Fruit fly (Drosophila melanogaster) whole organism, pupa: ENCODE data around the gene CG6330.
A peak's percentile ranks its signal among the peaks of the same experiment; 100 is the strongest.

Experiments
- CG10348 ChIP-seq: fragments of 200-800 bp; sonication (Bioruptor generic); IDR thresholded peaks from 2 replicates; pipeline ENCODE4 v1.3.6; 2022; ENCODE audit warnings: missing biosample characterization, missing genetic modification characterization
- CG12605 ChIP-seq: fragments of 200-800 bp; sonication (Bioruptor generic); IDR thresholded peaks from 2 replicates; pipeline ENCODE4 v1.3.6; 2022; ENCODE audit warnings: missing biosample characterization, missing genetic modification characterization
- CG13204 ChIP-seq: fragments of 200-800 bp; sonication (Bioruptor generic); optimal IDR thresholded peaks from 2 replicates; lab custom pipeline; 2018; ENCODE audit warnings: missing biosample characterization, mild to moderate bottlenecking, missing genetic modification characterization, moderate library complexity
- CG14655 ChIP-seq: fragments of 200-800 bp; sonication (Bioruptor generic); optimal IDR thresholded peaks from 3 replicates; lab custom pipeline; 2017; ENCODE audit warnings: mild to moderate bottlenecking, missing biosample characterization, missing genetic modification reagents, missing genetic modification characterization
- CG15710 ChIP-seq: fragments of 200-800 bp; sonication (Bioruptor generic); optimal IDR thresholded peaks from 2 replicates; lab custom pipeline; 2018; ENCODE audit warnings: missing biosample characterization, mild to moderate bottlenecking, missing genetic modification characterization, moderate library complexity
- CG17806 ChIP-seq: fragments of 200-800 bp; sonication (Bioruptor generic); optimal IDR thresholded peaks from 2 replicates; lab custom pipeline; 2018; ENCODE audit warnings: missing biosample characterization, mild to moderate bottlenecking, missing genetic modification characterization, moderate library complexity
- CG32121 ChIP-seq: fragments of 200-800 bp; sonication (Bioruptor generic); IDR thresholded peaks from 2 replicates; pipeline ENCODE4 v1.3.6; 2022; ENCODE audit warnings: missing biosample characterization, missing genetic modification characterization
- CG34367 ChIP-seq: fragments of 200-800 bp; sonication (Bioruptor generic); optimal IDR thresholded peaks from 2 replicates; lab custom pipeline; 2018; ENCODE audit warnings: missing biosample characterization, mild to moderate bottlenecking, missing genetic modification characterization
- CG4496 ChIP-seq: fragments of 200-800 bp; sonication (Bioruptor generic); IDR thresholded peaks from 3 replicates; pipeline ENCODE4 v1.3.6; 2022; ENCODE audit warnings: missing biosample characterization, missing genetic modification characterization
- CG8159 ChIP-seq: fragments of 200-800 bp; sonication (Bioruptor generic); optimal IDR thresholded peaks from 3 replicates; lab custom pipeline; 2018; ENCODE audit warnings: missing biosample characterization, mild to moderate bottlenecking, missing genetic modification characterization, moderate library complexity
- CG8301 ChIP-seq: fragments of 200-800 bp; sonication (Bioruptor generic); optimal IDR thresholded peaks from 2 replicates; lab custom pipeline; 2018; ENCODE audit warnings: missing biosample characterization, mild to moderate bottlenecking, missing genetic modification characterization
- CG9948 ChIP-seq: fragments of 200-800 bp; sonication (Bioruptor generic); optimal IDR thresholded peaks from 2 replicates; lab custom pipeline; 2018; ENCODE audit warnings: missing biosample characterization, mild to moderate bottlenecking, missing genetic modification characterization, moderate library complexity
- D1 ChIP-seq: fragments of 200-800 bp; sonication (Bioruptor generic); optimal IDR thresholded peaks from 2 replicates; lab custom pipeline; 2018; ENCODE audit warnings: missing biosample characterization, mild to moderate bottlenecking, missing genetic modification characterization, moderate library complexity
- EcR ChIP-seq: fragments of 200-800 bp; sonication (Bioruptor generic); optimal IDR thresholded peaks from 3 replicates; lab custom pipeline; 2019; ENCODE audit warnings: missing biosample characterization, missing genetic modification characterization, mild to moderate bottlenecking, moderate library complexity, missing genetic modification reagents
- Ets98B ChIP-seq: fragments of 200-800 bp; sonication (Bioruptor generic); IDR thresholded peaks from 2 replicates; pipeline ENCODE4 v1.3.6; 2022; ENCODE audit warnings: missing biosample characterization, missing genetic modification characterization
- Pif1A ChIP-seq: fragments of 200-800 bp; sonication (Bioruptor generic); optimal IDR thresholded peaks from 3 replicates; lab custom pipeline; 2016; ENCODE audit warnings: missing biosample characterization, missing genetic modification characterization
- Pif1B ChIP-seq: fragments of 200-800 bp; sonication (Bioruptor generic); optimal IDR thresholded peaks from 3 replicates; lab custom pipeline; 2016; ENCODE audit warnings: missing biosample characterization, missing genetic modification characterization
- Snoo ChIP-seq: fragments of 200-800 bp; sonication (Bioruptor generic); optimal IDR thresholded peaks from 3 replicates; lab custom pipeline; 2017; ENCODE audit warnings: missing biosample characterization, mild to moderate bottlenecking, missing genetic modification characterization, inconsistent platforms
- fd96Ca ChIP-seq: fragments of 200-800 bp; sonication (Bioruptor generic); IDR thresholded peaks from 3 replicates; pipeline ENCODE4 v1.3.6; 2022; ENCODE audit warnings: missing biosample characterization, missing genetic modification characterization
- gl ChIP-seq: fragments of 200-800 bp; sonication (Bioruptor generic); optimal IDR thresholded peaks from 2 replicates; lab custom pipeline; 2018; ENCODE audit warnings: missing biosample characterization, mild to moderate bottlenecking, missing genetic modification characterization
- rn ChIP-seq: fragments of 200-800 bp; sonication (Bioruptor generic); IDR thresholded peaks from 2 replicates; pipeline ENCODE4 v1.3.6; 2022; ENCODE audit warnings: missing biosample characterization, missing genetic modification characterization

Gene CG6330

DNA sequence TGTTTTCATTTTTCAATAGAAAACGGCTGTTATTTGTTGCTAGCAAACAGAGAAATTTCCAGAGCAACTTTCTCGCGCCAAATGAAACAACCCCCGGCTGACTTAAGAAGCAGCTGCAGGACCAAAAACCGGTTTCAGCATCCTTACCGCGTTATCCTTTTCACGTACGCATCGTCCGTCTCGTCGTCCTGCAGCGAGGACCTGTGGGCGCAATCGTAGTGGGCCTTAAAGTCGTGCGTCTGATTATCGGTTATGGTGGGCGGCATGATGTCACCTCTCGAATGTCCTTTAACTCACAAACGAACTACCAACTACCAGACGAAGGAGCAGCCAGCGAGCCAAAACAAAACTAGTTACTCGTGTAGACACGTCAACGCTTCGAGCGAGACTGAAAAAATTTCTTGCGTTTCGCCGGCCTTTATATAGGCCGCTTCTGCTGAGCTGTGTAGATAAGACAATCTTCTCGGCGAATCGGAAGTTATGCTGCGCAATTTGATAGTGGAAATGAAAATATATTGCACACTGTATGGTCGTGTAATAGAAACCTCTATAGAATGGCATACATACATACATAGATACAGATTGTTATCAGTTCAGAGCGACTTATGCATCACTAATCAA, 5.3 kb downstream of the CG6330 start:
- TF ChIP-seq Snoo (tag; lab: Kevin White, UChicago): no peak
- no peak for TF ChIP-seq gl (tag; lab: Kevin White, UChicago)
- TF ChIP-seq, all 21 proteins: peak for 0

DNA sequence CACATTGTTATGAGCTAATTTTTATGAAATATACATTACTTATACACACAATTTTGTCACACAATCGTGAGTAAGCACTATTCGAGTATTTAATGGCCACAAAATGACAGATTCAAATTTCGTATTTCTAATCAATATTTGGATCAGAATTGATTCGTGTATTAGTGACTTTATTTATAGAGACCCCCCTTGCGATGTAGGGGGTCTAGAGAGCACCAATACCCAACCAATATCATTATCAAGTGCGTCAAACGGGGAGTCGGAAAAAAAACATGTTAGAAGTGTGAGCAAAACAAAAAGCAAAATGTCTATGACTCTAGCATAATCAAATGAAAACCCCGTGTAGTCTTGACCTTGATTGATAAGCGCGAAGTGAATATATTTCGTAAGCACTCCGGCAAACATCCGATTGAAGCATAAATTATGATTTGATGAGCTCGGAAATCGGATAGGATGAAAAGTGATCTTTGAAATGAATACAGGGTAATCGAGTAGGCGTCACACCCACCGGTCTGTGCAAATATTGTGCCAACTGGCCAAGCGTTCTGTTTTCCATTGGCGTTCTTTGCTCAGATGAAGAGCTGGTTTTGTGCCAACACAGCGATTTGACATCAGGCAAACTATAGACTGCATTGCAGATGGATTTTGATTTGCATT, 6.0 kb downstream of the CG6330 start:
- TF ChIP-seq CG14655 (GFP tag; lab: Kevin White, UChicago): no peak
- TF ChIP-seq EcR (GFP tag; lab: Kevin White, UChicago): no peak
- no peak for TF ChIP-seq CG9948 (tag; lab: Kevin White, UChicago)
- TF ChIP-seq Pif1B (GFP tag; lab: Kevin White, UChicago): no peak
- TF ChIP-seq CG32121 (GFP tag; lab: Robert Waterston, UW): no peak
- no peak for TF ChIP-seq CG12605 (GFP tag; lab: Robert Waterston, UW)
- TF ChIP-seq Ets98B (GFP tag; lab: Robert Waterston, UW): no peak

DNA sequence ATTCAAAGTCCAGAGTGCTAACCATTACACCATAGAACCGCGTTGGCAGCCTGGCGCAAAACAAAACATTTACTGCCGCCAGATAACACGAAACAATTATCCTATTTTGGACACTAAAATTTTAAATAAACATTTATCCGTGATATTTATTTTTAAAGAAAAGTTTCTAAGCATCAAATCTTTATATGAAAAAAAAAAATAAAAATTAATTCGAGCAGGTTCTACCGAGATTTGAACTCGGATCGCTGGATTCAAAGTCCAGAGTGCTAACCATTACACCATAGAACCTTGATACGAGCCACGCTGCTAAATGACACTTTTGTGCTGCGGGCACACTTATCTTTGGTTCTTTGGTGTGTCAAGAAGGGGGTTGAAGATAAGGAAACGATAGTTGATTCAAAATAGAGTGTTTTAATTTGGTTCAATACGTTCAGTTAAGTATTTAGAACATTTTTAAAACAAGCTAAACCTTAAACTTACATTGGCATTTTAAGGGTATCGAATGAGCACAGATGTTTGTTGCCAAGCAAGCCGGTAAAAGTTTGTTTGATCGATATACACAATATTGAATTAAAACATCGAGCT, 10.9 kb downstream of the CG6330 start, which contains the start of gene Spag1:
TSS of gene Spag1 (plus strand) at position 535 of the 585 bp plus-strand sequence.
- TF ChIP-seq CG17806 (tag; lab: Kevin White, UChicago): peak; percentile 45
- peak; percentile 5 for TF ChIP-seq CG15710
- TF ChIP-seq rn (GFP tag; lab: Robert Waterston, UW): no peak
- no peak for TF ChIP-seq CG14655 (GFP tag; lab: Kevin White, UChicago)
- TF ChIP-seq CG13204 (GFP tag; lab: Kevin White, UChicago): no peak
- TF ChIP-seq fd96Ca (GFP tag; lab: Robert Waterston, UW): no peak
- TF ChIP-seq CG12605 (GFP tag; lab: Robert Waterston, UW): peak; percentile 70
- peak; percentile 3 for TF ChIP-seq CG8159 (tag; lab: Kevin White, UChicago)
- TF ChIP-seq CG8301 (tag; lab: Kevin White, UChicago): peak; percentile 26
- peak; percentile 35 for TF ChIP-seq D1 (tag; lab: Kevin White, UChicago)
- peak; percentile 38; the same call in 1 of the 2 replicates for TF ChIP-seq Ets98B (GFP tag; lab: Robert Waterston, UW)
- TF ChIP-seq Pif1B (GFP tag; lab: Kevin White, UChicago): peak; percentile 68
- TF ChIP-seq CG32121 (GFP tag; lab: Robert Waterston, UW): no peak
- no peak for TF ChIP-seq CG34367
- peak; percentile 31 for TF ChIP-seq EcR (GFP tag; lab: Kevin White, UChicago)
- peak; percentile 3 for TF ChIP-seq Snoo (tag; lab: Kevin White, UChicago)
- TF ChIP-seq CG9948 (tag; lab: Kevin White, UChicago): no peak
- TF ChIP-seq CG4496: no peak
- no peak for TF ChIP-seq CG10348 (GFP tag; lab: Robert Waterston, UW)
- peak; percentile 58 for TF ChIP-seq gl (tag; lab: Kevin White, UChicago)
- TF ChIP-seq Pif1A (GFP tag; lab: Kevin White, UChicago): peak; percentile 34

DNA sequence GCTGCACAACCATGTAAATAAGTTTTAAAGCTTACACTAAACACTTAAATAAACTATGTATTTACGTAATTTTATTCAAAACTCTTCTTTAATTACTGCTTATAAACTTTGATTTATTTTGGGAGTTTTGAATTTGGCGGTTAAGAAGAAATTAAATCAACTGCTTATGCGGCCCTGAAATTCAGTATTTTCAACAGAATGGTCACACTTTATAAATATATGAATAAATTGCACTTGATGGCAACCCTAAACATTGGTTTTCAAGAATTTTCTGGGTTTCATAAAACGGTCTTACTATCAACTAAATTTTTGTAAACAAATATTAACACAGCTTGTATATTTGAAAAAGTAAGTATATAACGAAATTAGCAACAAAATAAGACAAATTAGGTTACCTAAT, 13.1 kb downstream of the CG6330 start, which contains the start of gene CG14252:
TSS of gene CG14252 (plus strand) at position 302 of the 400 bp plus-strand sequence.
- TF ChIP-seq CG8159 (tag; lab: Kevin White, UChicago) (no peak), CG10348 (GFP tag; lab: Robert Waterston, UW) (no peak), D1 (tag; lab: Kevin White, UChicago) (no peak), Snoo (tag; lab: Kevin White, UChicago) (no peak), CG12605 (GFP tag; lab: Robert Waterston, UW) (no peak), CG32121 (GFP tag; lab: Robert Waterston, UW) (no peak), CG4496 (no peak), CG8301 (tag; lab: Kevin White, UChicago) (no peak), Pif1B (GFP tag; lab: Kevin White, UChicago) (no peak)

DNA sequence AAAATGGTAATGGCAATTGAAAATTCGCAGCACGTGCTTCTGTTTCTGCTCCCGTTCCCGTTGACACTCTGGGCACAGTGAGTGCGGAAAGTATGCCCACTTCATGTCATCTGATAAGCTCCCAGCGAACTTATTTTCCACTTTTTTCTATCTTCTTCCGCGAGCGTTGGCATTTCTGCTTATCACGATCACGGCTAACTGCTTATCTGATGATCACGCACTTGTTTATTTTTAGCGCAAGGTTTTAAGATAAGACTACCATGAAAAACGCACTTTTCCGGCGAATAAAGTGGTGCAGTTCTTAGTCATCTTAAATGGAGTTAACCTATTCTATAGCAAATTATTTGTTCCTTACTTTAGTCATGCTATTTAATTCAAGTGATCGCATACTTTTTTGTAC, 20.9 kb downstream of the CG6330 start:
- TF ChIP-seq CG8301 (tag; lab: Kevin White, UChicago) (peak; percentile 65), CG34367 (no peak), CG10348 (GFP tag; lab: Robert Waterston, UW) (no peak), fd96Ca (GFP tag; lab: Robert Waterston, UW) (no peak), D1 (tag; lab: Kevin White, UChicago) (no peak), Ets98B (GFP tag; lab: Robert Waterston, UW) (no peak), CG14655 (GFP tag; lab: Kevin White, UChicago) (peak; percentile 76), Pif1A (GFP tag; lab: Kevin White, UChicago) (peak; percentile 47), CG32121 (GFP tag; lab: Robert Waterston, UW) (no peak), CG4496 (peak; percentile 21; the same call in 1 of the 3 replicates), CG9948 (tag; lab: Kevin White, UChicago) (peak; percentile 37), CG17806 (tag; lab: Kevin White, UChicago) (no peak), gl (tag; lab: Kevin White, UChicago) (no peak), EcR (GFP tag; lab: Kevin White, UChicago) (no peak), CG12605 (GFP tag; lab: Robert Waterston, UW) (no peak), CG8159 (tag; lab: Kevin White, UChicago) (peak; percentile 46), rn (GFP tag; lab: Robert Waterston, UW) (no peak), Snoo (tag; lab: Kevin White, UChicago) (peak; percentile 33), Pif1B (GFP tag; lab: Kevin White, UChicago) (no peak), CG13204 (GFP tag; lab: Kevin White, UChicago) (no peak), CG15710 (peak; percentile 7)
